Worm (Caenorhabditis elegans) whole organism, late embryonic: Measurements from ENCODE around the gene T04C12.9.
"Not testable (repeated sequence)": the region's sequence is repeated elsewhere in the genome, so short reads cannot be mapped to it uniquely, and the experiment has no call there.

ENCODE experiments used
- C08G9.2 ChIP-seq: sonication (generic microtip); optimal IDR thresholded peaks from 2 replicates; lab custom pipeline; 2016; ENCODE audit warnings: mild to moderate bottlenecking, missing genetic modification characterization, moderate library complexity, missing compliant biosample characterization
- C38D4.7 ChIP-seq: fragments of 200-800 bp; sonication (Bioruptor generic); optimal IDR thresholded peaks from 2 replicates; lab custom pipeline; 2018; ENCODE audit warnings: mild to moderate bottlenecking, missing genetic modification characterization, moderate library complexity, missing compliant biosample characterization
- K02D7.2 ChIP-seq: sonication (generic microtip); optimal IDR thresholded peaks from 2 replicates; lab custom pipeline; 2017; ENCODE audit warnings: mild to moderate bottlenecking, missing genetic modification characterization, missing compliant biosample characterization
- K09A11.1 ChIP-seq: sonication (generic microtip); optimal IDR thresholded peaks from 2 replicates; lab custom pipeline; 2017; ENCODE audit warnings: antibody characterized with exemption, mild to moderate bottlenecking, missing genetic modification characterization, missing compliant biosample characterization; ENCODE audit not compliant: insufficient read depth
- T23F11.4 ChIP-seq: fragments of 200-800 bp; sonication (Bioruptor generic); optimal IDR thresholded peaks from 2 replicates; lab custom pipeline; 2018; ENCODE audit warnings: mild to moderate bottlenecking, missing genetic modification characterization, missing compliant biosample characterization
- ahr-1 ChIP-seq: sonication (generic microtip); optimal IDR thresholded peaks from 2 replicates; lab custom pipeline; 2016; ENCODE audit warnings: missing genetic modification characterization, missing compliant biosample characterization
- ama-1 ChIP-seq: fragments of 150-350 bp; optimal IDR thresholded peaks from 2 replicates; lab custom pipeline; 2014
- ceh-18 ChIP-seq: sonication (generic microtip); optimal IDR thresholded peaks from 2 replicates; lab custom pipeline; 2016; ENCODE audit warnings: missing genetic modification characterization, missing compliant biosample characterization
- ceh-19 ChIP-seq: fragments of 200-800 bp; sonication (Bioruptor generic); optimal IDR thresholded peaks from 2 replicates; lab custom pipeline; 2018; ENCODE audit warnings: mild to moderate bottlenecking, missing genetic modification characterization, missing compliant biosample characterization
- ceh-2 ChIP-seq: sonication (generic microtip); optimal IDR thresholded peaks from 2 replicates; lab custom pipeline; 2016; ENCODE audit warnings: missing genotype, missing genetic modification characterization, missing compliant biosample characterization
- ceh-31 ChIP-seq: sonication (generic microtip); optimal IDR thresholded peaks from 2 replicates; lab custom pipeline; 2016; ENCODE audit warnings: missing genetic modification characterization, missing compliant biosample characterization
- ceh-34 ChIP-seq: sonication (generic microtip); optimal IDR thresholded peaks from 2 replicates; lab custom pipeline; 2016; ENCODE audit warnings: mild to moderate bottlenecking, missing genetic modification characterization, missing compliant biosample characterization
- ceh-45 ChIP-seq: fragments of 200-800 bp; sonication (Bioruptor generic); IDR thresholded peaks from 2 replicates; pipeline ENCODE4 v1.3.6; 2022; ENCODE audit warnings: missing genetic modification reagents, missing genetic modification characterization, missing compliant biosample characterization
- ceh-6 ChIP-seq: fragments of 200-800 bp; sonication (Bioruptor generic); optimal IDR thresholded peaks from 2 replicates; lab custom pipeline; 2018; ENCODE audit warnings: mild to moderate bottlenecking, missing genetic modification characterization, missing compliant biosample characterization
- ceh-9 ChIP-seq: sonication (generic microtip); optimal IDR thresholded peaks from 2 replicates; lab custom pipeline; 2016; ENCODE audit warnings: mild to moderate bottlenecking, missing genetic modification characterization, inconsistent platforms, missing compliant biosample characterization
- che-1 ChIP-seq: sonication (generic microtip); optimal IDR thresholded peaks from 2 replicates; lab custom pipeline; 2016; ENCODE audit warnings: mild to moderate bottlenecking, missing genetic modification characterization, missing compliant biosample characterization
- dve-1 ChIP-seq: sonication (generic microtip); optimal IDR thresholded peaks from 2 replicates; lab custom pipeline; 2017; ENCODE audit warnings: antibody characterized with exemption, mild to moderate bottlenecking, missing genetic modification characterization, missing compliant biosample characterization
- elt-2 ChIP-seq: sonication (generic microtip); optimal IDR thresholded peaks from 2 replicates; lab custom pipeline; 2016; ENCODE audit warnings: missing genetic modification reagents, missing genetic modification characterization, missing compliant biosample characterization
- fax-1 ChIP-seq: sonication (generic microtip); optimal IDR thresholded peaks from 2 replicates; lab custom pipeline; 2016; ENCODE audit warnings: missing genotype, missing genetic modification characterization, missing compliant biosample characterization
- fkh-10 ChIP-seq: fragments of 150-350 bp; optimal IDR thresholded peaks from 2 replicates; lab custom pipeline; 2014; ENCODE audit warnings: missing biosample characterization, missing genetic modification reagents, missing genetic modification characterization
- hlh-13 ChIP-seq: fragments of 200-800 bp; sonication (Bioruptor generic); optimal IDR thresholded peaks from 2 replicates; lab custom pipeline; 2018; ENCODE audit warnings: mild to moderate bottlenecking, missing genetic modification characterization, missing compliant biosample characterization
- hlh-15 ChIP-seq: sonication (generic microtip); optimal IDR thresholded peaks from 2 replicates; lab custom pipeline; 2016; ENCODE audit warnings: missing genetic modification characterization, missing compliant biosample characterization
- hlh-30 ChIP-seq: sonication (generic microtip); optimal IDR thresholded peaks from 2 replicates; lab custom pipeline; 2017; ENCODE audit warnings: antibody characterized with exemption, missing genetic modification characterization, missing compliant biosample characterization; ENCODE audit not compliant: insufficient read depth
- hlh-8 ChIP-seq: sonication (generic microtip); optimal IDR thresholded peaks from 2 replicates; lab custom pipeline; 2016; ENCODE audit warnings: missing genotype, missing genetic modification characterization, missing compliant biosample characterization
- lim-6 ChIP-seq: sonication (generic microtip); optimal IDR thresholded peaks from 2 replicates; lab custom pipeline; 2016; ENCODE audit warnings: missing genetic modification characterization, missing compliant biosample characterization
- madf-2 ChIP-seq: sonication (generic microtip); optimal IDR thresholded peaks from 2 replicates; lab custom pipeline; 2017; ENCODE audit warnings: missing genetic modification characterization, missing compliant biosample characterization
- nfya-1 ChIP-seq: sonication (generic microtip); optimal IDR thresholded peaks from 2 replicates; lab custom pipeline; 2017; ENCODE audit warnings: missing genetic modification characterization, mild to moderate bottlenecking, missing compliant biosample characterization, antibody characterized with exemption, moderate library complexity
- nhr-232 ChIP-seq: sonication (generic microtip); optimal IDR thresholded peaks from 2 replicates; lab custom pipeline; 2016; ENCODE audit warnings: missing genetic modification characterization, missing compliant biosample characterization
- odd-2 ChIP-seq: sonication (generic microtip); optimal IDR thresholded peaks from 2 replicates; lab custom pipeline; 2017; ENCODE audit warnings: antibody characterized with exemption, mild to moderate bottlenecking, missing genetic modification characterization, missing compliant biosample characterization
- pag-3 ChIP-seq: sonication (generic microtip); optimal IDR thresholded peaks from 2 replicates; lab custom pipeline; 2016; ENCODE audit warnings: missing compliant biosample characterization, missing genetic modification characterization, borderline replicate concordance
- pha-2 ChIP-seq: sonication (generic microtip); optimal IDR thresholded peaks from 2 replicates; lab custom pipeline; 2017; ENCODE audit warnings: mild to moderate bottlenecking, missing genetic modification characterization, missing compliant biosample characterization
- pros-1 ChIP-seq: fragments of 150-350 bp; optimal IDR thresholded peaks from 2 replicates; lab custom pipeline; 2014; ENCODE audit warnings: missing biosample characterization, missing genetic modification reagents, missing genetic modification characterization
- sdc-2 ChIP-seq: sonication (generic microtip); optimal IDR thresholded peaks from 2 replicates; lab custom pipeline; 2016; ENCODE audit warnings: missing genotype, missing genetic modification characterization, missing compliant biosample characterization
- sox-4 ChIP-seq: sonication (generic microtip); optimal IDR thresholded peaks from 2 replicates; lab custom pipeline; 2017; ENCODE audit warnings: mild to moderate bottlenecking, missing genetic modification characterization, inconsistent platforms, missing compliant biosample characterization
- tbx-2 ChIP-seq: sonication (generic microtip); optimal IDR thresholded peaks from 2 replicates; lab custom pipeline; 2016; ENCODE audit warnings: missing genetic modification characterization, missing compliant biosample characterization
- tbx-7 ChIP-seq: sonication (generic microtip); optimal IDR thresholded peaks from 2 replicates; lab custom pipeline; 2016; ENCODE audit warnings: missing genotype, missing genetic modification characterization, missing compliant biosample characterization
- zip-5 ChIP-seq: sonication (generic microtip); optimal IDR thresholded peaks from 2 replicates; lab custom pipeline; 2016; ENCODE audit warnings: missing genetic modification characterization, missing compliant biosample characterization

The T04C12.9 gene

DNA sequence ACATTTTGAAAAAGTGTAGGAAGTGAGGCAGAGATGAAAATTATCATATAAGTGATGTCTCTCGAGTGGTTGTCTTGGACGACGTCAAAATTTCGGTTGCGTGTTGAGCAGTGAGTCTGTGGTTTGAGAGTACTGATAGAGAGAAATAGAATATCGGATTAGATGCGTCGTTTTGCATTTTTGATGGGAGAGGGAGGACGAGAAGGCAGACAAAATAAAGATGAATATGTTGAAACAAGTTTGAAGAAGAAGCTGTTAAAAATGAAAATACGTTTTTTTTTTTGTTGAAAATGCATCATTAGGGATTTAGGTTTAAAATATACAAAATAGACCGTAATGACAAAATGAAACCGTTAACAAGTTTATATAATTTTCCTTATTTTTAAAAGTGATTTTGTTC, at the start of gene T04C12.9:
Gene T04C12.9, minus strand, starts transcription at position 101 of the 400 bp plus-strand sequence.
- TF ChIP-seq nhr-232 (tag; lab: Kevin White, UChicago) (no peak), hlh-30 (tag; lab: Kevin White, UChicago) (no peak), ceh-31 (tag; lab: Kevin White, UChicago) (no peak), K09A11.1 (tag; lab: Kevin White, UChicago) (no peak), lim-6 (tag; lab: Kevin White, UChicago) (no peak), ceh-19 (GFP tag; lab: Kevin White, UChicago) (no peak), tbx-2 (tag; lab: Kevin White, UChicago) (no peak), C08G9.2 (tag; lab: Kevin White, UChicago) (no peak), sdc-2 (tag; lab: Kevin White, UChicago) (no peak), zip-5 (tag; lab: Kevin White, UChicago) (no peak), fkh-10 (GFP tag; lab: Kevin White, UChicago) (no peak)
- TF ChIP-seq, all 69 proteins: peak for 0

ce11 chrV:11109647-11110046, 46.6 kb upstream of the T04C12.9 start, which contains the start of gene Y42A5A.5:
Gene Y42A5A.5, minus strand, starts transcription at chrV:11109747.
- not testable (repeated sequence) for TF ChIP-seq ama-1 (lab: Kevin White, UChicago); elt-2 (tag; lab: Kevin White, UChicago); sox-4 (tag; lab: Kevin White, UChicago)
- TF ChIP-seq, all 69 proteins: peak for 0; not testable (repeated sequence) for 69

DNA sequence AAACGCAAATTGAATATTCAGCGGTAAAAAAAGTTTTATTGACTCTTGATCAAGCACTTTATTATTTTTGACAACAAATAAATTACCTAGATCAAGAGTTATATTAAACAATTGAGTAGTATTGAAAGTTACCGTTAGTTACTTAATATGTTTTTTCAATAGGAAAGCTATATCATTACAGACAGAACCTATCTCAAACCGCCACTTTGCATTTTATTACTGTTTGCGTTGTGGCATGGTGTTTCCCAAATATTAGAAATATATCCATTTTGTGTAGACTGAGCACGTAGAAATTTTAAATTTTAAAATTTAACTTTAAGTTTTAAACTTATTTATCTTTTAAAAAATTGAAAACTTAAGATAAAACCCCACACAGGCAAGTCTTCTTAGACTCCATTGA, 41.4 kb upstream of the T04C12.9 start:
- TF ChIP-seq hlh-8 (no peak), ceh-6 (GFP tag; lab: Kevin White, UChicago) (no peak), fax-1 (tag; lab: Kevin White, UChicago) (no peak), ceh-34 (no peak), pros-1 (tag; lab: Kevin White, UChicago) (no peak), C38D4.7 (GFP tag; lab: Kevin White, UChicago) (no peak), zip-5 (tag; lab: Kevin White, UChicago) (no peak), pag-3 (tag; lab: Kevin White, UChicago) (no peak), hlh-30 (tag; lab: Kevin White, UChicago) (no peak), madf-2 (tag; lab: Kevin White, UChicago) (no peak), pha-2 (tag; lab: Kevin White, UChicago) (no peak), odd-2 (no peak), ahr-1 (tag; lab: Kevin White, UChicago) (no peak), K02D7.2 (tag; lab: Kevin White, UChicago) (no peak), T23F11.4 (GFP tag; lab: Kevin White, UChicago) (no peak), ceh-18 (tag; lab: Kevin White, UChicago) (no peak), che-1 (tag; lab: Kevin White, UChicago) (no peak)
- TF ChIP-seq, all 69 proteins: peak for 0

DNA sequence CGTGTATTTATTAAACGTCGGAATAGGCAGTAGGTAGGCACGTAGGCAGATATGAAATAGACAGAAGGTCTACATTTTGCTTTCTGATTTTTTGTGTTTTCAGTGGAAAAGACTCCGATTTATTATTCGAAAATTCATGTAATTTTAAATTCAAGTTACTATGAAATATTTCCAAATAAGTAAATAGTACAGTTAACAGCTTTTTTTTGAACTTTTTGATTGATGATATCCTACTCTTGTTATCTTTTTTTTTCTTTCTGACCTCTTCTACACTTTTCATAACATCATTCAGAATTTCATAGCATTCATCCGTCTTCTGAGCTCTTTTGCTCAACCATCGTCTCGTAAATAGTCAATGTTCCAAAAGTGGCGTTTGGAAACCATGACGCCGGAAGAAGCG, 35.6 kb upstream of the T04C12.9 start, which contains the start of gene cdkl-1:
Gene cdkl-1, plus strand, starts transcription at position 301 of the 400 bp plus-strand sequence.
- TF ChIP-seq ceh-45 (GFP tag; lab: Robert Waterston, UW): no peak
- TF ChIP-seq pag-3 (tag; lab: Kevin White, UChicago): no peak
- TF ChIP-seq dve-1 (tag; lab: Kevin White, UChicago): no peak
- no peak for TF ChIP-seq K09A11.1 (tag; lab: Kevin White, UChicago)
- no peak for TF ChIP-seq ceh-19 (GFP tag; lab: Kevin White, UChicago)
- no peak for TF ChIP-seq ceh-2
- no peak for TF ChIP-seq hlh-15 (tag; lab: Kevin White, UChicago)
- TF ChIP-seq ceh-9 (tag; lab: Kevin White, UChicago): no peak
- no peak for TF ChIP-seq sox-4 (tag; lab: Kevin White, UChicago)
- TF ChIP-seq hlh-13: no peak
- no peak for TF ChIP-seq ceh-31 (tag; lab: Kevin White, UChicago)
- TF ChIP-seq tbx-7 (tag; lab: Kevin White, UChicago): no peak
- no peak for TF ChIP-seq pros-1 (tag; lab: Kevin White, UChicago)
- no peak for TF ChIP-seq pha-2 (tag; lab: Kevin White, UChicago)
- TF ChIP-seq nfya-1 (tag; lab: Kevin White, UChicago): no peak
- TF ChIP-seq, all 69 proteins: peak for 0
